Worm (Caenorhabditis elegans): ENCODE data around the gene mif-4.

mif-4 gene

DNA sequence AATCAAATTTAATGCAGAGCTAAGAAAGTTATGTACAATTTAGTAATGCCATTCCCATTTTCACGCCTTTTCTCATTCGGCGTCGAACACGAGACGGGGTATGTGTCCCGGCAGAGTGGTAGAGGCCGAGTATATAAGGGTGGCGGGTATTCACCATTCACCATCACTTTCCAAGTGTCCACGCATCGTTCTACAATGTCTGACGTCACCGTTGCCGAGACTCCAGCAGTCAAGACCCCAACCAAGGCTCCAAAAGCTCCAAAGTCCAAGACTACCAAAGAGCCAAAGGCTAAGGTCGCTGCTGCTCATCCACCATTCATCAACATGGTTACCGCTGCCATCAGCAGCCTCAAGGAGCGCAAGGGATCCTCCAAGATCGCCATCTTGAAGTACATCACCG lies 41.7 kb downstream of the mif-4 start, which contains the start of gene hil-2:
Gene hil-2 (plus strand): TSS at position 160 of the 400 bp plus-strand sequence.
- TF ChIP-seq unc-62 (GFP tag; optimal IDR thresholded peaks at IDR 0.05) = no peak

DNA sequence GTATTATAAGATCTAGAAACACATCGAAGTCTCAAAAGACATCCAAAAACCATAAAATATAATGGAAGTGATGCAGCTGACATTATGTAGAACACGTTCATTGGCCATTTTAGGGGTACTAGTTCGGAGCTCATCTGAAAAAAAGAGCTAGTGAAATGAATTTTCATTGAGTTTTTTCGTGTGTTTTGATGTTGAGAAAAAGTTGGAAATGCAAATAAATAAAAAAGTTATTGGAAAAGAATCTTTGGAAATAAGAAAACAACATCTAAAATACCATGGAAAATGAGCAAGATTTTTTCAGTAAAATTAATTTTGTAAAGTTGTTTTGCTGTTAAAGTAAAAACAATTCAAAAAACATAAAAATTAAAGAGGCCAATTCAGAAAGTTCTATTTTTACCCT lies 45.1 kb downstream of the mif-4 start, which contains the start of gene srv-24:
Gene srv-24 (minus strand): TSS at position 101 of the 400 bp plus-strand sequence.
- TF ChIP-seq unc-62 (GFP tag; optimal IDR thresholded peaks at IDR 0.05) = no peak

Measured in whole organism, dauer.